Worm (Caenorhabditis elegans) whole organism, late embryonic: ENCODE data around the gene C34F6.7.

Experiments used
- C08G9.2 ChIP-seq: sonication (generic microtip); optimal IDR thresholded peaks from 2 replicates; lab custom pipeline; 2016; ENCODE audit warnings: mild to moderate bottlenecking, missing genetic modification characterization, moderate library complexity, missing compliant biosample characterization
- C38D4.7 ChIP-seq: fragments of 200-800 bp; sonication (Bioruptor generic); optimal IDR thresholded peaks from 2 replicates; lab custom pipeline; 2018; ENCODE audit warnings: mild to moderate bottlenecking, missing genetic modification characterization, moderate library complexity, missing compliant biosample characterization
- K02D7.2 ChIP-seq: sonication (generic microtip); optimal IDR thresholded peaks from 2 replicates; lab custom pipeline; 2017; ENCODE audit warnings: mild to moderate bottlenecking, missing genetic modification characterization, missing compliant biosample characterization
- T23F11.4 ChIP-seq: fragments of 200-800 bp; sonication (Bioruptor generic); optimal IDR thresholded peaks from 2 replicates; lab custom pipeline; 2018; ENCODE audit warnings: mild to moderate bottlenecking, missing genetic modification characterization, missing compliant biosample characterization
- ama-1 ChIP-seq: fragments of 150-350 bp; optimal IDR thresholded peaks from 2 replicates; lab custom pipeline; 2014
- ceh-14 ChIP-seq: sonication (generic microtip); optimal IDR thresholded peaks from 2 replicates; lab custom pipeline; 2016; ENCODE audit warnings: missing genotype, missing genetic modification characterization, missing compliant biosample characterization
- ceh-18 ChIP-seq: sonication (generic microtip); optimal IDR thresholded peaks from 2 replicates; lab custom pipeline; 2016; ENCODE audit warnings: missing genetic modification characterization, missing compliant biosample characterization
- ceh-19 ChIP-seq: fragments of 200-800 bp; sonication (Bioruptor generic); optimal IDR thresholded peaks from 2 replicates; lab custom pipeline; 2018; ENCODE audit warnings: mild to moderate bottlenecking, missing genetic modification characterization, missing compliant biosample characterization
- ceh-2 ChIP-seq: sonication (generic microtip); optimal IDR thresholded peaks from 2 replicates; lab custom pipeline; 2016; ENCODE audit warnings: missing genotype, missing genetic modification characterization, missing compliant biosample characterization
- ceh-30 ChIP-seq: fragments of 150-350 bp; optimal IDR thresholded peaks from 2 replicates; lab custom pipeline; 2014; ENCODE audit warnings: missing biosample characterization, missing genetic modification characterization
- ceh-31 ChIP-seq: sonication (generic microtip); optimal IDR thresholded peaks from 2 replicates; lab custom pipeline; 2016; ENCODE audit warnings: missing genetic modification characterization, missing compliant biosample characterization
- ceh-34 ChIP-seq: sonication (generic microtip); optimal IDR thresholded peaks from 2 replicates; lab custom pipeline; 2016; ENCODE audit warnings: mild to moderate bottlenecking, missing genetic modification characterization, missing compliant biosample characterization
- ceh-6 ChIP-seq: fragments of 200-800 bp; sonication (Bioruptor generic); optimal IDR thresholded peaks from 2 replicates; lab custom pipeline; 2018; ENCODE audit warnings: mild to moderate bottlenecking, missing genetic modification characterization, missing compliant biosample characterization
- ceh-9 ChIP-seq: sonication (generic microtip); optimal IDR thresholded peaks from 2 replicates; lab custom pipeline; 2016; ENCODE audit warnings: mild to moderate bottlenecking, missing genetic modification characterization, inconsistent platforms, missing compliant biosample characterization
- che-1 ChIP-seq: sonication (generic microtip); optimal IDR thresholded peaks from 2 replicates; lab custom pipeline; 2016; ENCODE audit warnings: mild to moderate bottlenecking, missing genetic modification characterization, missing compliant biosample characterization
- dve-1 ChIP-seq: sonication (generic microtip); optimal IDR thresholded peaks from 2 replicates; lab custom pipeline; 2017; ENCODE audit warnings: antibody characterized with exemption, mild to moderate bottlenecking, missing genetic modification characterization, missing compliant biosample characterization
- elt-2 ChIP-seq: sonication (generic microtip); optimal IDR thresholded peaks from 2 replicates; lab custom pipeline; 2016; ENCODE audit warnings: missing genetic modification reagents, missing genetic modification characterization, missing compliant biosample characterization
- ets-4 ChIP-seq: sonication (generic microtip); optimal IDR thresholded peaks from 2 replicates; lab custom pipeline; 2016; ENCODE audit warnings: missing genetic modification characterization, missing compliant biosample characterization
- fax-1 ChIP-seq: sonication (generic microtip); optimal IDR thresholded peaks from 2 replicates; lab custom pipeline; 2016; ENCODE audit warnings: missing genotype, missing genetic modification characterization, missing compliant biosample characterization
- fkh-10 ChIP-seq: fragments of 150-350 bp; optimal IDR thresholded peaks from 2 replicates; lab custom pipeline; 2014; ENCODE audit warnings: missing biosample characterization, missing genetic modification reagents, missing genetic modification characterization
- fkh-6 ChIP-seq: sonication (generic microtip); optimal IDR thresholded peaks from 2 replicates; lab custom pipeline; 2016; ENCODE audit warnings: missing genetic modification characterization, missing compliant biosample characterization
- hlh-30 ChIP-seq: sonication (generic microtip); optimal IDR thresholded peaks from 2 replicates; lab custom pipeline; 2017; ENCODE audit warnings: antibody characterized with exemption, missing genetic modification characterization, missing compliant biosample characterization; ENCODE audit not compliant: insufficient read depth
- hlh-6 ChIP-seq: sonication (generic microtip); optimal IDR thresholded peaks from 2 replicates; lab custom pipeline; 2016; ENCODE audit warnings: missing genotype, missing genetic modification characterization, missing compliant biosample characterization
- lim-6 ChIP-seq: sonication (generic microtip); optimal IDR thresholded peaks from 2 replicates; lab custom pipeline; 2016; ENCODE audit warnings: missing genetic modification characterization, missing compliant biosample characterization
- lin-11 ChIP-seq: fragments of 200-800 bp; sonication (Bioruptor generic); optimal IDR thresholded peaks from 2 replicates; lab custom pipeline; 2018; ENCODE audit warnings: mild to moderate bottlenecking, missing genetic modification characterization, missing compliant biosample characterization
- madf-2 ChIP-seq: sonication (generic microtip); optimal IDR thresholded peaks from 2 replicates; lab custom pipeline; 2017; ENCODE audit warnings: missing genetic modification characterization, missing compliant biosample characterization
- nfya-1 ChIP-seq: sonication (generic microtip); optimal IDR thresholded peaks from 2 replicates; lab custom pipeline; 2017; ENCODE audit warnings: missing genetic modification characterization, mild to moderate bottlenecking, missing compliant biosample characterization, antibody characterized with exemption, moderate library complexity
- nhr-11 ChIP-seq: fragments of 150-350 bp; optimal IDR thresholded peaks from 2 replicates; lab custom pipeline; 2014; ENCODE audit warnings: missing biosample characterization, missing genetic modification characterization
- odd-2 ChIP-seq: sonication (generic microtip); optimal IDR thresholded peaks from 2 replicates; lab custom pipeline; 2017; ENCODE audit warnings: antibody characterized with exemption, mild to moderate bottlenecking, missing genetic modification characterization, missing compliant biosample characterization
- pag-3 ChIP-seq: sonication (generic microtip); optimal IDR thresholded peaks from 2 replicates; lab custom pipeline; 2016; ENCODE audit warnings: missing compliant biosample characterization, missing genetic modification characterization, borderline replicate concordance
- pat-9 ChIP-seq: fragments of 200-800 bp; sonication (Bioruptor generic); optimal IDR thresholded peaks from 2 replicates; lab custom pipeline; 2018; ENCODE audit warnings: mild to moderate bottlenecking, missing genetic modification characterization, moderate library complexity, missing compliant biosample characterization
- pax-1 ChIP-seq: fragments of 150-350 bp; optimal IDR thresholded peaks from 2 replicates; lab custom pipeline; 2014; ENCODE audit warnings: missing biosample characterization, missing genetic modification characterization
- pha-2 ChIP-seq: sonication (generic microtip); optimal IDR thresholded peaks from 2 replicates; lab custom pipeline; 2017; ENCODE audit warnings: mild to moderate bottlenecking, missing genetic modification characterization, missing compliant biosample characterization
- pha-4 ChIP-seq: fragments of 150-350 bp; optimal IDR thresholded peaks from 2 replicates; lab custom pipeline; 2018; ENCODE audit warnings: missing biosample characterization, missing genetic modification reagents, missing genetic modification characterization
- pqm-1 ChIP-seq: sonication (generic microtip); optimal IDR thresholded peaks from 2 replicates; lab custom pipeline; 2016; ENCODE audit warnings: missing genetic modification characterization, missing compliant biosample characterization
- pros-1 ChIP-seq: fragments of 150-350 bp; optimal IDR thresholded peaks from 2 replicates; lab custom pipeline; 2014; ENCODE audit warnings: missing biosample characterization, missing genetic modification reagents, missing genetic modification characterization
- ref-2 ChIP-seq: sonication (generic microtip); optimal IDR thresholded peaks from 2 replicates; lab custom pipeline; 2016; ENCODE audit warnings: missing genetic modification characterization, missing compliant biosample characterization
- rnt-1 ChIP-seq: sonication (generic microtip); optimal IDR thresholded peaks from 2 replicates; lab custom pipeline; 2016; ENCODE audit warnings: missing genetic modification characterization, missing compliant biosample characterization
- sox-4 ChIP-seq: sonication (generic microtip); optimal IDR thresholded peaks from 2 replicates; lab custom pipeline; 2017; ENCODE audit warnings: mild to moderate bottlenecking, missing genetic modification characterization, inconsistent platforms, missing compliant biosample characterization
- syd-9 ChIP-seq: sonication (generic microtip); optimal IDR thresholded peaks from 2 replicates; lab custom pipeline; 2016; ENCODE audit warnings: mild to moderate bottlenecking, missing genetic modification characterization, moderate library complexity, missing compliant biosample characterization
- tbx-2 ChIP-seq: sonication (generic microtip); optimal IDR thresholded peaks from 2 replicates; lab custom pipeline; 2016; ENCODE audit warnings: missing genetic modification characterization, missing compliant biosample characterization
- unc-42 ChIP-seq: sonication (generic microtip); optimal IDR thresholded peaks from 2 replicates; lab custom pipeline; 2016; ENCODE audit warnings: missing genotype, missing genetic modification characterization, missing compliant biosample characterization
- unc-55 ChIP-seq: sonication (generic microtip); optimal IDR thresholded peaks from 2 replicates; lab custom pipeline; 2017; ENCODE audit warnings: missing biosample characterization, missing genetic modification reagents, missing genetic modification characterization
- zip-5 ChIP-seq: sonication (generic microtip); optimal IDR thresholded peaks from 2 replicates; lab custom pipeline; 2016; ENCODE audit warnings: missing genetic modification characterization, missing compliant biosample characterization

Gene C34F6.7

ce11 chrX:11215420-11216050, at the start of gene C34F6.7, which contains the start of gene idh-2:
Gene C34F6.7, minus strand, starts transcription at chrX:11215470.
Gene idh-2, plus strand, starts transcription at chrX:11216000.
- TF ChIP-seq ets-4 (tag; lab: Kevin White, UChicago) (no peak), nfya-1 (peak; percentile 29), elt-2 (tag; lab: Kevin White, UChicago) (peak; percentile 68)

DNA sequence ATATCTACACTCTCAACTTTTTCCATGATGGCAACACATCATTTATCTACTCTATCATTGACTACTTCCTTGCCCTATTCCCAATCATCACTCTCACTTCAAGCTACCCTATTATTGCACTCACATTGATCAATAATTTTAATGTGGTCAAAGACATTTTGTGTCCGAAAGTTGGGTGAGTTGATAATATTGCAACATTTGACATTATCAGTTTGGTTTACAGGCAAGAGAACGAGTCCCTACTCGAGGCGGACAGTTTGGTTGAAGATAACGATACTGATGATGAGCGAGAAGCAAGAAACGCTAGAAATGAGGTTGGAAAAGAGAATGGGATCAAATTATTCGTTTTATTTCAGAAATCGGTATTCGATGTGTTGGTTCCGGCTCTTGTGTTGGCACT, 49.4 kb upstream of the C34F6.7 start:
- TF ChIP-seq unc-42 (no peak), ceh-31 (tag; lab: Kevin White, UChicago) (no peak), dve-1 (tag; lab: Kevin White, UChicago) (no peak), ets-4 (tag; lab: Kevin White, UChicago) (no peak), fkh-6 (tag; lab: Kevin White, UChicago) (no peak), syd-9 (no peak), C08G9.2 (tag; lab: Kevin White, UChicago) (no peak), ref-2 (no peak), rnt-1 (tag; lab: Kevin White, UChicago) (no peak), C38D4.7 (GFP tag; lab: Kevin White, UChicago) (no peak), ceh-9 (tag; lab: Kevin White, UChicago) (no peak), fkh-10 (no peak), ceh-19 (no peak), madf-2 (no peak)

- TF ChIP-seq nhr-11 (tag; lab: Kevin White, UChicago) (no peak), odd-2 (no peak), rnt-1 (tag; lab: Kevin White, UChicago) (peak; percentile 20), ceh-14 (tag; lab: Kevin White, UChicago) (peak; percentile 68), ama-1 (no peak), K02D7.2 (no peak), ref-2 (peak; percentile 2), dve-1 (tag; lab: Kevin White, UChicago) (no peak), syd-9 (no peak), T23F11.4 (no peak), ceh-30 (tag; lab: Kevin White, UChicago) (no peak), che-1 (no peak), tbx-2 (tag; lab: Kevin White, UChicago) (peak; percentile 76), pha-4 (no peak), ceh-31 (tag; lab: Kevin White, UChicago) (peak; percentile 94), ets-4 (tag; lab: Kevin White, UChicago) (no peak), ceh-6 (GFP tag; lab: Kevin White, UChicago) (peak; percentile 23), ceh-18 (tag; lab: Kevin White, UChicago) (peak; percentile 81), pros-1 (tag; lab: Kevin White, UChicago) (peak; percentile 43), pag-3 (no peak), pqm-1 (no peak), madf-2 (peak; percentile 13), ceh-34 (tag; lab: Kevin White, UChicago) (peak; percentile 66), fkh-6 (tag; lab: Kevin White, UChicago) (no peak), zip-5 (tag; lab: Kevin White, UChicago) (no peak), unc-42 (peak; percentile 90), nfya-1 (peak; percentile 77), pat-9 (tag; lab: Kevin White, UChicago) (no peak)
Observed at ce11 chrX:11262319-11263074, 47.2 kb upstream of the C34F6.7 start, which contains the start of gene C03A3.2. Gene C03A3.2, plus strand, starts transcription at chrX:11262848.

ce11 chrX:11257071-11257470, 41.8 kb upstream of the C34F6.7 start, which contains the start of gene C03A3.1:
Gene C03A3.1, plus strand, starts transcription at chrX:11257361.
- TF ChIP-seq ceh-2 (tag; lab: Kevin White, UChicago) (peak; percentile 12), ceh-31 (tag; lab: Kevin White, UChicago) (peak; percentile 75), tbx-2 (tag; lab: Kevin White, UChicago) (peak; percentile 49), hlh-30 (no peak), rnt-1 (tag; lab: Kevin White, UChicago) (peak; percentile 49), sox-4 (tag; lab: Kevin White, UChicago) (no peak), ceh-19 (peak; percentile 39), lim-6 (tag; lab: Kevin White, UChicago) (no peak), unc-55 (GFP tag; lab: Kevin White, UChicago) (no peak), ets-4 (tag; lab: Kevin White, UChicago) (no peak), pax-1 (no peak), pha-2 (tag; lab: Kevin White, UChicago) (no peak), hlh-6 (tag; lab: Kevin White, UChicago) (peak; percentile 58), ceh-34 (tag; lab: Kevin White, UChicago) (peak; percentile 77), C38D4.7 (GFP tag; lab: Kevin White, UChicago) (no peak), pros-1 (tag; lab: Kevin White, UChicago) (no peak), ceh-14 (tag; lab: Kevin White, UChicago) (peak; percentile 38), pqm-1 (no peak), lin-11 (no peak), fax-1 (tag; lab: Kevin White, UChicago) (peak; percentile 11)
